Worm (Caenorhabditis elegans) whole organism, L1 larva: ENCODE measurements around the gene K03B4.4.

Experiments used
- C16A3.4 ChIP-seq: fragments of 150-350 bp; optimal IDR thresholded peaks from 2 replicates; lab custom pipeline; 2014; ENCODE audit warnings: missing biosample characterization, missing genetic modification characterization
- C34B4.2 ChIP-seq: sonication (generic microtip); optimal IDR thresholded peaks from 2 replicates; lab custom pipeline; 2017; ENCODE audit warnings: mild to moderate bottlenecking, missing genetic modification characterization, missing compliant biosample characterization
- alr-1 ChIP-seq: fragments of 200-800 bp; sonication (Bioruptor generic); optimal IDR thresholded peaks from 2 replicates; lab custom pipeline; 2018; ENCODE audit warnings: borderline replicate concordance, mild to moderate bottlenecking, missing genetic modification characterization, missing compliant biosample characterization
- aly-2 ChIP-seq: fragments of 150-350 bp; optimal IDR thresholded peaks from 2 replicates; lab custom pipeline; 2014; ENCODE audit warnings: missing biosample characterization, missing genetic modification characterization
- ceh-63 ChIP-seq: fragments of 200-800 bp; sonication (Bioruptor generic); optimal IDR thresholded peaks from 2 replicates; lab custom pipeline; 2018; ENCODE audit warnings: mild to moderate bottlenecking, missing genetic modification characterization, missing compliant biosample characterization
- ceh-8 ChIP-seq: fragments of 200-800 bp; sonication (Bioruptor generic); optimal IDR thresholded peaks from 2 replicates; lab custom pipeline; 2018; ENCODE audit warnings: mild to moderate bottlenecking, missing genetic modification characterization, moderate library complexity, missing compliant biosample characterization
- ceh-82 ChIP-seq, 3 experiments: fragments of 150-350 bp in 1 of 3; sonication (generic microtip) in 2 of 3; optimal IDR thresholded peaks; 2 replicates each; lab custom pipeline; 2014 to 2017; ENCODE audit warnings: missing biosample characterization in 3 of 3, missing genetic modification characterization in 3 of 3
- ceh-90 ChIP-seq: sonication (generic microtip); optimal IDR thresholded peaks from 2 replicates; lab custom pipeline; 2016; ENCODE audit warnings: missing genetic modification characterization, missing compliant biosample characterization
- ces-1 ChIP-seq: fragments of 150-350 bp; optimal IDR thresholded peaks from 2 replicates; lab custom pipeline; 2014; ENCODE audit warnings: missing biosample characterization, missing genetic modification reagents, missing genetic modification characterization
- dpl-1 ChIP-seq, 3 experiments: fragments of 150-350 bp in 2 of 3; sonication (generic microtip) in 1 of 3; optimal IDR thresholded peaks; 2 replicates each; lab custom pipeline; 2014 to 2017; ENCODE audit warnings: missing biosample characterization in 3 of 3, missing genetic modification characterization in 3 of 3, missing genetic modification reagents in 3 of 3
- dsc-1 ChIP-seq: sonication (generic microtip); optimal IDR thresholded peaks from 2 replicates; lab custom pipeline; 2016; ENCODE audit warnings: mild to moderate bottlenecking, missing genetic modification characterization, missing compliant biosample characterization
- efl-3 ChIP-seq: fragments of 200-800 bp; sonication (Bioruptor generic); optimal IDR thresholded peaks from 2 replicates; lab custom pipeline; 2018; ENCODE audit warnings: mild to moderate bottlenecking, missing genetic modification characterization, missing compliant biosample characterization
- egl-27 ChIP-seq, 2 experiments: fragments of 150-350 bp in 1 of 2; sonication (generic microtip); optimal IDR thresholded peaks; 3 replicates each; lab custom pipeline; 2017 to 2018; ENCODE audit warnings: missing biosample characterization in 2 of 2, missing genetic modification characterization in 2 of 2, missing genetic modification reagents in 2 of 2
- elt-3 ChIP-seq, 6 experiments: fragments of 150-350 bp in 1 of 6; sonication (generic microtip); optimal IDR thresholded peaks; 2 replicates each; lab custom pipeline; 2017 to 2018; ENCODE audit warnings: missing biosample characterization in 6 of 6, missing genetic modification characterization in 6 of 6, inconsistent platforms in 1 of 6
- fkh-10 ChIP-seq: sonication (generic microtip); optimal IDR thresholded peaks from 2 replicates; lab custom pipeline; 2017; ENCODE audit warnings: missing biosample characterization, missing genetic modification reagents, missing genetic modification characterization
- fos-1 ChIP-seq: fragments of 150-350 bp; optimal IDR thresholded peaks from 2 replicates; lab custom pipeline; 2014; ENCODE audit warnings: missing biosample characterization, missing genetic modification characterization
- hlh-17 ChIP-seq: fragments of 200-800 bp; sonication (Bioruptor generic); optimal IDR thresholded peaks from 2 replicates; lab custom pipeline; 2018; ENCODE audit warnings: missing genetic modification characterization, mild to moderate bottlenecking, missing compliant biosample characterization, moderate library complexity, borderline replicate concordance
- hlh-4 ChIP-seq: sonication (generic microtip); optimal IDR thresholded peaks from 2 replicates; lab custom pipeline; 2016; ENCODE audit warnings: mild to moderate bottlenecking, missing genetic modification characterization, missing compliant biosample characterization
- hpl-2 ChIP-seq: fragments of 150-350 bp; optimal IDR thresholded peaks from 2 replicates; lab custom pipeline; 2014; ENCODE audit warnings: missing biosample characterization, missing genetic modification reagents, missing genetic modification characterization
- isw-1 ChIP-seq: fragments of 200-800 bp; sonication (Bioruptor generic); IDR thresholded peaks from 2 replicates; pipeline ENCODE4 v1.3.6; 2022; ENCODE audit warnings: missing genetic modification characterization, missing compliant biosample characterization
- jun-1 ChIP-seq: fragments of 150-350 bp; optimal IDR thresholded peaks from 2 replicates; lab custom pipeline; 2014; ENCODE audit warnings: missing biosample characterization, missing genetic modification reagents, missing genetic modification characterization
- lin-13 ChIP-seq: fragments of 150-350 bp; optimal IDR thresholded peaks from 2 replicates; lab custom pipeline; 2014; ENCODE audit warnings: missing biosample characterization, missing genetic modification reagents, missing genetic modification characterization
- lin-14 ChIP-seq: fragments of 200-800 bp; sonication (Bioruptor generic); optimal IDR thresholded peaks from 2 replicates; lab custom pipeline; 2018; ENCODE audit warnings: mild to moderate bottlenecking, missing genetic modification characterization, moderate library complexity, missing compliant biosample characterization
- lin-15B ChIP-seq: fragments of 150-350 bp; sonication (generic microtip); optimal IDR thresholded peaks from 3 replicates; lab custom pipeline; 2014; ENCODE audit warnings: missing biosample characterization, missing genetic modification characterization
- lin-35 ChIP-seq, 2 experiments: fragments of 150-350 bp; optimal IDR thresholded peaks; 2 replicates each; lab custom pipeline; 2014; ENCODE audit warnings: missing biosample characterization in 2 of 2, missing genetic modification characterization in 2 of 2, missing genetic modification reagents in 2 of 2
- lsy-2 ChIP-seq, 2 experiments: fragments of 150-350 bp; optimal IDR thresholded peaks; 2 replicates each; lab custom pipeline; 2014; ENCODE audit warnings: missing biosample characterization in 2 of 2, missing genetic modification characterization in 2 of 2
- mdl-1 ChIP-seq, 2 experiments: fragments of 150-350 bp; optimal IDR thresholded peaks; 2 replicates each; lab custom pipeline; 2014 to 2017; ENCODE audit warnings: missing biosample characterization in 2 of 2, missing genetic modification characterization in 2 of 2, inconsistent platforms in 1 of 2
- mef-2 ChIP-seq: fragments of 150-350 bp; optimal IDR thresholded peaks from 2 replicates; lab custom pipeline; 2014; ENCODE audit warnings: missing biosample characterization, missing genetic modification characterization
- mep-1 ChIP-seq: fragments of 150-350 bp; optimal IDR thresholded peaks from 2 replicates; lab custom pipeline; 2014; ENCODE audit warnings: missing biosample characterization, missing genetic modification characterization
- nhr-12 ChIP-seq: sonication (generic microtip); optimal IDR thresholded peaks from 2 replicates; lab custom pipeline; 2017; ENCODE audit warnings: missing biosample characterization, missing genetic modification characterization
- nhr-20 ChIP-seq: sonication (generic microtip); optimal IDR thresholded peaks from 2 replicates; lab custom pipeline; 2016; ENCODE audit warnings: mild to moderate bottlenecking, missing genetic modification characterization, missing compliant biosample characterization
- nhr-237 ChIP-seq: fragments of 150-350 bp; optimal IDR thresholded peaks from 2 replicates; lab custom pipeline; 2014; ENCODE audit warnings: missing biosample characterization, missing genetic modification characterization
- nhr-28 ChIP-seq: fragments of 150-350 bp; optimal IDR thresholded peaks from 2 replicates; lab custom pipeline; 2014; ENCODE audit warnings: missing biosample characterization, missing genetic modification characterization
- nhr-47 ChIP-seq: sonication (generic microtip); optimal IDR thresholded peaks from 2 replicates; lab custom pipeline; 2016; ENCODE audit warnings: mild to moderate bottlenecking, missing genetic modification characterization, moderate library complexity, missing compliant biosample characterization
- nhr-71 ChIP-seq: sonication (generic microtip); optimal IDR thresholded peaks from 2 replicates; lab custom pipeline; 2016; ENCODE audit warnings: mild to moderate bottlenecking, missing genetic modification characterization, moderate library complexity, missing compliant biosample characterization
- nhr-76 ChIP-seq: sonication (generic microtip); optimal IDR thresholded peaks from 2 replicates; lab custom pipeline; 2017; ENCODE audit warnings: missing biosample characterization, missing genetic modification characterization
- nhr-84 ChIP-seq: sonication (generic microtip); optimal IDR thresholded peaks from 2 replicates; lab custom pipeline; 2017; ENCODE audit warnings: missing biosample characterization, missing genetic modification characterization
- nhr-90 ChIP-seq: sonication (generic microtip); optimal IDR thresholded peaks from 2 replicates; lab custom pipeline; 2016; ENCODE audit warnings: mild to moderate bottlenecking, missing genetic modification characterization, missing compliant biosample characterization; ENCODE audit not compliant: poor library complexity
- pag-3 ChIP-seq: sonication (generic microtip); optimal IDR thresholded peaks from 2 replicates; lab custom pipeline; 2017; ENCODE audit warnings: missing genetic modification characterization, mild to moderate bottlenecking, missing compliant biosample characterization, antibody characterized with exemption, borderline replicate concordance; ENCODE audit not compliant: insufficient read depth
- pqm-1 ChIP-seq: sonication (generic microtip); optimal IDR thresholded peaks from 3 replicates; lab custom pipeline; 2017; ENCODE audit warnings: missing biosample characterization, missing genetic modification characterization
- rnt-1 ChIP-seq: sonication (generic microtip); optimal IDR thresholded peaks from 2 replicates; lab custom pipeline; 2016; ENCODE audit warnings: mild to moderate bottlenecking, missing genetic modification characterization, moderate library complexity, missing compliant biosample characterization
- snpc-4 ChIP-seq: fragments of 150-350 bp; optimal IDR thresholded peaks from 2 replicates; lab custom pipeline; 2014; ENCODE audit warnings: missing biosample characterization, missing genetic modification characterization
- snu-23 ChIP-seq: sonication (generic microtip); optimal IDR thresholded peaks from 2 replicates; lab custom pipeline; 2016; ENCODE audit warnings: missing genetic modification characterization, missing compliant biosample characterization
- sox-4 ChIP-seq: sonication (generic microtip); optimal IDR thresholded peaks from 2 replicates; lab custom pipeline; 2016; ENCODE audit warnings: missing genetic modification characterization, missing compliant biosample characterization
- sptf-1 ChIP-seq: fragments of 150-350 bp; optimal IDR thresholded peaks from 2 replicates; lab custom pipeline; 2014; ENCODE audit warnings: missing biosample characterization, missing genetic modification characterization
- tbx-2 ChIP-seq: sonication (generic microtip); optimal IDR thresholded peaks from 2 replicates; lab custom pipeline; 2016; ENCODE audit warnings: missing genetic modification characterization, missing compliant biosample characterization
- tlp-1 ChIP-seq: fragments of 150-350 bp; optimal IDR thresholded peaks from 2 replicates; lab custom pipeline; 2014; ENCODE audit warnings: missing biosample characterization, missing genetic modification characterization
- unc-130 ChIP-seq: fragments of 150-350 bp; optimal IDR thresholded peaks from 2 replicates; lab custom pipeline; 2017; ENCODE audit warnings: missing biosample characterization, missing genetic modification characterization, inconsistent platforms
- unc-30 ChIP-seq: sonication (generic microtip); optimal IDR thresholded peaks from 2 replicates; lab custom pipeline; 2017; ENCODE audit warnings: missing biosample characterization, missing genetic modification characterization
- unc-62 ChIP-seq: fragments of 150-350 bp; optimal IDR thresholded peaks from 2 replicates; lab custom pipeline; 2014; ENCODE audit warnings: missing biosample characterization, missing genetic modification reagents, missing genetic modification characterization
- zag-1 ChIP-seq: fragments of 150-350 bp; optimal IDR thresholded peaks from 2 replicates; lab custom pipeline; 2014; ENCODE audit warnings: missing biosample characterization, missing genetic modification characterization
- ztf-11 ChIP-seq, 2 experiments: sonication (generic microtip); optimal IDR thresholded peaks; 2 replicates each; lab custom pipeline; 2016 to 2017; ENCODE audit warnings: missing genetic modification characterization in 2 of 2, missing biosample characterization in 1 of 2, missing compliant biosample characterization in 1 of 2
- ztf-4 ChIP-seq: fragments of 150-350 bp; optimal IDR thresholded peaks from 2 replicates; lab custom pipeline; 2014; ENCODE audit warnings: missing biosample characterization, missing genetic modification characterization

The K03B4.4 gene

ce11 chrV:4730075-4730474 is 48.3 kb downstream of the K03B4.4 start, which contains the start of gene tig-2 (continued):
- TF ChIP-seq snpc-4 (tag; lab: Kevin White, UChicago) (no peak), ztf-11 (tag; optimal IDR thresholded peaks at IDR 0.05; lab: Kevin White, UChicago) (no peak), elt-3 (tag; optimal IDR thresholded peaks at IDR 0.05; lab: Kevin White, UChicago) (no peak), lin-13 (no peak), zag-1 (tag; lab: Kevin White, UChicago) (no peak), nhr-237 (no peak), hpl-2 (GFP tag; lab: Kevin White, UChicago) (no peak), lin-14 (GFP tag; lab: Kevin White, UChicago) (peak; percentile 86), tlp-1 (tag; lab: Kevin White, UChicago) (no peak), pqm-1 (no peak), fos-1 (tag; lab: Kevin White, UChicago) (no peak), nhr-84 (tag; lab: Kevin White, UChicago) (no peak), unc-130 (tag; lab: Kevin White, UChicago) (peak; percentile 5), rnt-1 (tag; lab: Kevin White, UChicago) (peak; percentile 57), ceh-90 (tag; lab: Kevin White, UChicago) (no peak), ceh-8 (no peak), lin-15B (no peak), efl-3 (GFP tag; lab: Kevin White, UChicago) (no peak), nhr-90 (tag; lab: Kevin White, UChicago) (no peak), egl-27 (tag; optimal IDR thresholded peaks at IDR 0.05; lab: Kevin White, UChicago) (no peak), nhr-71 (peak; percentile 61), alr-1 (tag; lab: Kevin White, UChicago) (no peak), pag-3 (tag; lab: Kevin White, UChicago) (no peak), dsc-1 (tag; lab: Kevin White, UChicago) (peak; percentile 33), jun-1 (tag; lab: Kevin White, UChicago) (no peak), nhr-12 (tag; lab: Kevin White, UChicago) (no peak), tbx-2 (no peak), nhr-76 (no peak), lsy-2 (tag; optimal IDR thresholded peaks at IDR 0.05; lab: Kevin White, UChicago) (peak in 1 of 2 experiments; percentile 49), unc-62 (GFP tag; lab: Kevin White, UChicago) (no peak), hlh-4 (no peak), dpl-1 (GFP tag; optimal IDR thresholded peaks at IDR 0.05; lab: Kevin White, UChicago) (no peak), lin-35 (GFP tag; optimal IDR thresholded peaks at IDR 0.05; lab: Kevin White, UChicago) (peak; percentile 2 to 18), C34B4.2 (tag; lab: Kevin White, UChicago) (no peak), C16A3.4 (tag; lab: Kevin White, UChicago) (no peak), nhr-20 (peak; percentile 9), mep-1 (tag; lab: Kevin White, UChicago) (peak; percentile 36), snu-23 (peak; percentile 56), ztf-4 (no peak), nhr-47 (peak; percentile 6), sptf-1 (no peak), ces-1 (GFP tag; lab: Kevin White, UChicago) (no peak), ceh-82 (tag; optimal IDR thresholded peaks at IDR 0.05; lab: Kevin White, UChicago) (no peak), ceh-63 (GFP tag; lab: Kevin White, UChicago) (no peak), fkh-10 (no peak), unc-30 (tag; lab: Kevin White, UChicago) (no peak), mdl-1 (tag; optimal IDR thresholded peaks at IDR 0.05; lab: Kevin White, UChicago) (peak in 1 of 2 experiments; percentile 27), isw-1 (GFP tag; lab: Robert Waterston, UW) (0 out of 2 replicates have a peak, but pooled peaks have one; percentile 4), mef-2 (tag; lab: Kevin White, UChicago) (no peak), aly-2 (tag; lab: Kevin White, UChicago) (no peak), nhr-28 (tag; lab: Kevin White, UChicago) (no peak), sox-4 (tag; lab: Kevin White, UChicago) (no peak), hlh-17 (no peak)
